Worm (Caenorhabditis elegans) whole organism, young adult: Measurements from ENCODE around the gene C08H9.16.

Source experiments
- B0019.2 ChIP-seq: fragments of 200-800 bp; sonication (Bioruptor generic); conservative IDR thresholded peaks from 2 replicates; pipeline ENCODE4 v1.3.6; 2022; ENCODE audit warnings: missing genetic modification reagents, missing genetic modification characterization, missing compliant biosample characterization
- B0035.1 ChIP-seq: sonication (generic microtip); optimal IDR thresholded peaks from 2 replicates; lab custom pipeline; 2016; ENCODE audit warnings: missing genetic modification characterization, mild to moderate bottlenecking, missing compliant biosample characterization, missing genotype, missing genetic modification reagents
- C06A6.2 ChIP-seq: fragments of 200-800 bp; sonication (Bioruptor generic); conservative IDR thresholded peaks from 2 replicates; pipeline ENCODE4 v1.3.6; 2022; ENCODE audit warnings: missing genetic modification characterization, missing compliant biosample characterization
- D2030.7 ChIP-seq: fragments of 200-800 bp; sonication (Bioruptor generic); IDR thresholded peaks from 2 replicates; pipeline ENCODE4 v1.3.6; 2022; ENCODE audit warnings: missing genetic modification reagents, missing genetic modification characterization, missing compliant biosample characterization
- F10E7.11 ChIP-seq: sonication (generic microtip); optimal IDR thresholded peaks from 2 replicates; lab custom pipeline; 2017; ENCODE audit warnings: mild to moderate bottlenecking, missing genetic modification characterization, moderate library complexity, missing compliant biosample characterization
- F22D6.2 ChIP-seq: sonication (generic microtip); optimal IDR thresholded peaks from 2 replicates; lab custom pipeline; 2016; ENCODE audit warnings: mild to moderate bottlenecking, missing genetic modification characterization, missing compliant biosample characterization
- F39B2.1 ChIP-seq: fragments of 200-800 bp; sonication (Bioruptor generic); IDR thresholded peaks from 2 replicates; pipeline ENCODE4 v1.3.6; 2022; ENCODE audit warnings: missing genetic modification reagents, missing genetic modification characterization, missing compliant biosample characterization
- F49E8.2 ChIP-seq: sonication (generic microtip); optimal IDR thresholded peaks from 3 replicates; lab custom pipeline; 2017; ENCODE audit warnings: missing genetic modification characterization, mild to moderate bottlenecking, missing compliant biosample characterization, antibody characterized with exemption, moderate library complexity; ENCODE audit not compliant: insufficient read depth
- F52B5.7 ChIP-seq: sonication (generic microtip); optimal IDR thresholded peaks from 2 replicates; lab custom pipeline; 2016; ENCODE audit warnings: mild to moderate bottlenecking, missing genetic modification characterization, missing compliant biosample characterization
- T26A5.8 ChIP-seq: sonication (generic microtip); optimal IDR thresholded peaks from 2 replicates; lab custom pipeline; 2016; ENCODE audit warnings: missing genetic modification characterization, missing compliant biosample characterization
- Y53G8AR.9 ChIP-seq: fragments of 200-800 bp; sonication (Bioruptor generic); conservative IDR thresholded peaks from 2 replicates; pipeline ENCODE4 v1.3.6; 2022; ENCODE audit warnings: missing genetic modification reagents, missing genetic modification characterization, missing compliant biosample characterization
- ZK185.1 ChIP-seq: sonication (generic microtip); optimal IDR thresholded peaks from 2 replicates; lab custom pipeline; 2016; ENCODE audit warnings: mild to moderate bottlenecking, missing genetic modification characterization, missing compliant biosample characterization; ENCODE audit not compliant: poor library complexity, severe bottlenecking
- akir-1 ChIP-seq: fragments of 200-800 bp; sonication (Bioruptor generic); optimal IDR thresholded peaks from 2 replicates; lab custom pipeline; 2018; ENCODE audit warnings: mild to moderate bottlenecking, missing genetic modification characterization, moderate library complexity, missing compliant biosample characterization
- aptf-2 ChIP-seq: fragments of 200-800 bp; sonication (Bioruptor generic); conservative IDR thresholded peaks from 2 replicates; pipeline ENCODE4 v1.3.6; 2022; ENCODE audit warnings: missing genetic modification reagents, missing genetic modification characterization, missing compliant biosample characterization
- attf-3 ChIP-seq: fragments of 200-800 bp; sonication (Bioruptor generic); conservative IDR thresholded peaks from 2 replicates; pipeline ENCODE4 v1.3.6; 2022; ENCODE audit warnings: missing genetic modification reagents, missing genetic modification characterization, missing compliant biosample characterization
- attf-6 ChIP-seq: fragments of 200-800 bp; sonication (Bioruptor generic); IDR thresholded peaks from 2 replicates; pipeline ENCODE4 v1.3.6; 2022; ENCODE audit warnings: missing genetic modification reagents, missing genetic modification characterization, missing compliant biosample characterization
- bed-2 ChIP-seq: fragments of 200-800 bp; sonication (Bioruptor generic); IDR thresholded peaks from 2 replicates; pipeline ENCODE4 v1.3.6; 2022; ENCODE audit warnings: missing genetic modification reagents, missing genetic modification characterization, missing compliant biosample characterization
- ceh-100 ChIP-seq: fragments of 200-800 bp; sonication (Bioruptor generic); IDR thresholded peaks from 2 replicates; pipeline ENCODE4 v1.3.6; 2022; ENCODE audit warnings: missing genetic modification reagents, missing genetic modification characterization, missing compliant biosample characterization
- ceh-27 ChIP-seq: fragments of 200-800 bp; sonication (Bioruptor generic); optimal IDR thresholded peaks from 2 replicates; lab custom pipeline; 2018; ENCODE audit warnings: mild to moderate bottlenecking, missing genetic modification characterization, moderate library complexity, missing compliant biosample characterization
- ceh-40 ChIP-seq: fragments of 200-800 bp; sonication (Bioruptor generic); IDR thresholded peaks from 2 replicates; pipeline ENCODE4 v1.3.6; 2022; ENCODE audit warnings: missing genetic modification characterization, missing compliant biosample characterization
- ceh-58 ChIP-seq: fragments of 200-800 bp; sonication (Bioruptor generic); IDR thresholded peaks from 2 replicates; pipeline ENCODE4 v1.3.6; 2022; ENCODE audit warnings: missing genetic modification characterization, missing compliant biosample characterization
- ceh-91 ChIP-seq: fragments of 200-800 bp; sonication (Bioruptor generic); IDR thresholded peaks from 2 replicates; pipeline ENCODE4 v1.3.6; 2022; ENCODE audit warnings: missing genetic modification reagents, missing genetic modification characterization, missing compliant biosample characterization
- dpl-1 ChIP-seq: fragments of 150-350 bp; optimal IDR thresholded peaks from 2 replicates; lab custom pipeline; 2014; ENCODE audit warnings: missing biosample characterization, missing genetic modification reagents, missing genetic modification characterization
- efl-1 ChIP-seq: fragments of 150-350 bp; optimal IDR thresholded peaks from 2 replicates; lab custom pipeline; 2014; ENCODE audit warnings: missing biosample characterization, missing genetic modification reagents, missing genetic modification characterization
- egl-18 ChIP-seq: fragments of 200-800 bp; sonication (Bioruptor generic); IDR thresholded peaks from 2 replicates; pipeline ENCODE4 v1.3.6; 2022; ENCODE audit warnings: missing genetic modification reagents, missing genetic modification characterization, missing compliant biosample characterization
- egl-44 ChIP-seq: fragments of 200-800 bp; sonication (Bioruptor generic); IDR thresholded peaks from 2 replicates; pipeline ENCODE4 v1.3.6; 2022; ENCODE audit warnings: missing genetic modification reagents, missing genetic modification characterization, missing compliant biosample characterization
- ets-4 ChIP-seq: fragments of 200-800 bp; sonication (Bioruptor generic); optimal IDR thresholded peaks from 2 replicates; lab custom pipeline; 2018; ENCODE audit warnings: mild to moderate bottlenecking, missing genetic modification characterization, missing compliant biosample characterization
- fkh-3 ChIP-seq: sonication (generic microtip); optimal IDR thresholded peaks from 2 replicates; lab custom pipeline; 2016; ENCODE audit warnings: mild to moderate bottlenecking, missing genetic modification characterization, missing compliant biosample characterization
- hmg-1.2 ChIP-seq: fragments of 200-800 bp; sonication (Bioruptor generic); IDR thresholded peaks from 2 replicates; pipeline ENCODE4 v1.3.6; 2022; ENCODE audit warnings: missing genetic modification reagents, missing genetic modification characterization, missing compliant biosample characterization
- hsf-1 ChIP-seq: fragments of 200-800 bp; sonication (Bioruptor generic); IDR thresholded peaks from 2 replicates; pipeline ENCODE4 v1.3.6; 2022; ENCODE audit warnings: missing genetic modification reagents, missing genetic modification characterization, missing compliant biosample characterization
- lag-1 ChIP-seq: fragments of 200-800 bp; sonication (Bioruptor generic); IDR thresholded peaks from 2 replicates; pipeline ENCODE4 v1.3.6; 2022; ENCODE audit warnings: missing genetic modification reagents, missing genetic modification characterization, missing compliant biosample characterization
- let-607 ChIP-seq, 2 experiments: fragments of 200-800 bp in 1 of 2; sonication (Bioruptor generic) in 1 of 2; sonication (generic microtip) in 1 of 2; optimal IDR thresholded peaks; 2 replicates each; lab custom pipeline; 2016 to 2018; ENCODE audit warnings: mild to moderate bottlenecking in 2 of 2, missing compliant biosample characterization in 2 of 2, missing genetic modification characterization in 2 of 2, moderate library complexity in 2 of 2, missing genotype in 1 of 2
- lin-26 ChIP-seq: fragments of 200-800 bp; sonication (Bioruptor generic); IDR thresholded peaks from 2 replicates; pipeline ENCODE4 v1.3.6; 2022; ENCODE audit warnings: missing genetic modification reagents, missing genetic modification characterization, missing compliant biosample characterization
- lin-54 ChIP-seq: fragments of 200-800 bp; sonication (Bioruptor generic); optimal IDR thresholded peaks from 2 replicates; lab custom pipeline; 2018; ENCODE audit warnings: mild to moderate bottlenecking, missing genetic modification characterization, missing compliant biosample characterization
- lsl-1 ChIP-seq: fragments of 200-800 bp; sonication (Bioruptor generic); optimal IDR thresholded peaks from 2 replicates; lab custom pipeline; 2018; ENCODE audit warnings: mild to moderate bottlenecking, missing genetic modification characterization, moderate library complexity, missing compliant biosample characterization
- mel-28 ChIP-seq: sonication (generic microtip); optimal IDR thresholded peaks from 2 replicates; lab custom pipeline; 2016; ENCODE audit warnings: borderline replicate concordance, mild to moderate bottlenecking, missing genetic modification characterization, missing compliant biosample characterization
- nfya-2 ChIP-seq: fragments of 200-800 bp; sonication (Bioruptor generic); IDR thresholded peaks from 2 replicates; pipeline ENCODE4 v1.3.6; 2022; ENCODE audit warnings: missing genetic modification reagents, missing genetic modification characterization, missing compliant biosample characterization
- nhr-179 ChIP-seq: sonication (generic microtip); optimal IDR thresholded peaks from 2 replicates; lab custom pipeline; 2016; ENCODE audit warnings: mild to moderate bottlenecking, missing genetic modification characterization, missing compliant biosample characterization
- nhr-80 ChIP-seq: sonication (generic microtip); optimal IDR thresholded peaks from 2 replicates; lab custom pipeline; 2016; ENCODE audit warnings: missing genetic modification characterization, missing compliant biosample characterization
- pbrm-1 ChIP-seq: fragments of 200-800 bp; sonication (Bioruptor generic); IDR thresholded peaks from 2 replicates; pipeline ENCODE4 v1.3.6; 2022; ENCODE audit warnings: missing genetic modification reagents, missing genetic modification characterization, missing compliant biosample characterization
- pha-4 ChIP-seq: fragments of 150-350 bp; sonication (generic microtip); optimal IDR thresholded peaks from 2 replicates; lab custom pipeline; 2014; ENCODE audit warnings: missing biosample characterization, missing genetic modification reagents, missing genetic modification characterization
- rcor-1 ChIP-seq: fragments of 200-800 bp; sonication (Bioruptor generic); IDR thresholded peaks from 2 replicates; pipeline ENCODE4 v1.3.6; 2022; ENCODE audit warnings: missing genetic modification reagents, missing genetic modification characterization, missing compliant biosample characterization
- repo-1 ChIP-seq: sonication (generic microtip); optimal IDR thresholded peaks from 2 replicates; lab custom pipeline; 2017; ENCODE audit warnings: mild to moderate bottlenecking, missing genetic modification characterization, missing compliant biosample characterization
- sea-2 ChIP-seq: fragments of 200-800 bp; sonication (Bioruptor generic); IDR thresholded peaks from 2 replicates; pipeline ENCODE4 v1.3.6; 2022; ENCODE audit warnings: missing genetic modification characterization, missing compliant biosample characterization
- snpc-1.1 ChIP-seq: sonication (generic microtip); optimal IDR thresholded peaks from 2 replicates; lab custom pipeline; 2017; ENCODE audit warnings: missing genetic modification characterization, mild to moderate bottlenecking, missing compliant biosample characterization, antibody characterized with exemption, moderate library complexity, missing genotype, missing genetic modification reagents; ENCODE audit not compliant: insufficient read depth
- snpc-3.4 ChIP-seq: sonication (generic microtip); optimal IDR thresholded peaks from 2 replicates; lab custom pipeline; 2017; ENCODE audit warnings: missing genetic modification characterization, mild to moderate bottlenecking, missing compliant biosample characterization, antibody characterized with exemption, moderate library complexity, missing genotype, missing genetic modification reagents
- somi-1 ChIP-seq: fragments of 200-800 bp; sonication (Bioruptor generic); optimal IDR thresholded peaks from 2 replicates; lab custom pipeline; 2018; ENCODE audit warnings: mild to moderate bottlenecking, missing genetic modification characterization, missing compliant biosample characterization
- sptf-2 ChIP-seq: fragments of 200-800 bp; sonication (Bioruptor generic); optimal IDR thresholded peaks from 2 replicates; lab custom pipeline; 2018; ENCODE audit warnings: mild to moderate bottlenecking, missing genetic modification characterization, missing compliant biosample characterization
- tbx-9 ChIP-seq: sonication (generic microtip); optimal IDR thresholded peaks from 2 replicates; lab custom pipeline; 2016; ENCODE audit warnings: borderline replicate concordance, missing genetic modification characterization, inconsistent platforms, missing compliant biosample characterization

C08H9.16 gene

DNA sequence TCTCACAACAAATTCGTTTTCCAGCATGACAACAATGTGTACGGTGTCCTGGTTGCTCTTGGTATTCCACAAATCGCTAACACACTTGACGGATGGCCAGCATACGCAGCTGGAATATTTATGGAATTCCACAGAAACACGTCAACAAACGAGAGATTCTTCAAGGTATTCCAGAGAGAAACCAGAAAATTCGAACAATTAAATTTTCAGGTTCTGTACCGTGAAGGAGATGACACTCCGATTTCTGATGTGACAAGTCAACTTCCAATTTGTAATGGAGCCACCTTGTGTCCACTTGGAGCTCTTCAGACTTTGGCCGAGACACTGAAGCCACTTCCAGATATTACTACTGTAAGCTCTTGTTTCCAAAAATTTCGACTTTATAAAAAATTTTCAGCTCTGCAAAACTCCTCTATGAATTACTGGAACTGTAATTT lies 41.4 kb downstream of the C08H9.16 start (continued):
- TF ChIP-seq tbx-9 (tag; lab: Kevin White, UChicago) (no peak), rcor-1 (GFP tag; lab: Robert Waterston, UW) (no peak), lag-1 (GFP tag; lab: Robert Waterston, UW) (no peak), nhr-179 (tag; lab: Kevin White, UChicago) (no peak), ceh-40 (GFP tag; lab: Robert Waterston, UW) (0 out of 2 replicates have a peak, but pooled peaks have one; percentile 22), pbrm-1 (0 out of 2 replicates have a peak, but pooled peaks have one; percentile 14), attf-3 (GFP tag; lab: Robert Waterston, UW) (no peak), hsf-1 (GFP tag; lab: Robert Waterston, UW) (0 out of 2 replicates have a peak, but pooled peaks have one; percentile 20), nfya-2 (no peak), Y53G8AR.9 (GFP tag; lab: Robert Waterston, UW) (no peak; the same call in 1 of the 2 replicates), let-607 (tag; optimal IDR thresholded peaks at IDR 0.05; lab: Kevin White, UChicago) (no peak), nhr-80 (tag; lab: Kevin White, UChicago) (peak; percentile 18), B0019.2 (GFP tag; lab: Robert Waterston, UW) (no peak), T26A5.8 (tag; lab: Kevin White, UChicago) (no peak), somi-1 (GFP tag; lab: Kevin White, UChicago) (no peak), F39B2.1 (GFP tag; lab: Robert Waterston, UW) (no peak), lin-54 (GFP tag; lab: Kevin White, UChicago) (no peak), F22D6.2 (tag; lab: Kevin White, UChicago) (no peak), pha-4 (tag; lab: Kevin White, UChicago) (no peak), bed-2 (GFP tag; lab: Robert Waterston, UW) (no peak), aptf-2 (GFP tag; lab: Robert Waterston, UW) (no peak), ceh-27 (GFP tag; lab: Kevin White, UChicago) (no peak), repo-1 (tag; lab: Kevin White, UChicago) (peak; percentile 90), sptf-2 (GFP tag; lab: Kevin White, UChicago) (no peak), efl-1 (no peak), F10E7.11 (no peak), sea-2 (no peak), egl-18 (GFP tag; lab: Robert Waterston, UW) (no peak), dpl-1 (GFP tag; lab: Kevin White, UChicago) (no peak), mel-28 (tag; lab: Kevin White, UChicago) (no peak), attf-6 (GFP tag; lab: Robert Waterston, UW) (no peak), fkh-3 (tag; lab: Kevin White, UChicago) (no peak), ceh-100 (GFP tag; lab: Robert Waterston, UW) (no peak), ceh-58 (GFP tag; lab: Robert Waterston, UW) (no peak), akir-1 (no peak), egl-44 (GFP tag; lab: Robert Waterston, UW) (no peak), B0035.1 (peak; percentile 71), ets-4 (no peak), C06A6.2 (GFP tag; lab: Robert Waterston, UW) (no peak), ZK185.1 (tag; lab: Kevin White, UChicago) (peak; percentile 59), ceh-91 (no peak), lin-26 (peak; percentile 54; the same call in 1 of the 2 replicates), snpc-3.4 (tag; lab: Kevin White, UChicago) (no peak), F52B5.7 (tag; lab: Kevin White, UChicago) (peak; percentile 20), F49E8.2 (no peak), snpc-1.1 (tag; lab: Kevin White, UChicago) (no peak), lsl-1 (GFP tag; lab: Kevin White, UChicago) (no peak), D2030.7 (GFP tag; lab: Robert Waterston, UW) (no peak), hmg-1.2 (GFP tag; lab: Robert Waterston, UW) (no peak)
